Worm (Caenorhabditis elegans): Measurements from ENCODE around the gene Y46G5A.23.

Gene Y46G5A.23

DNA sequence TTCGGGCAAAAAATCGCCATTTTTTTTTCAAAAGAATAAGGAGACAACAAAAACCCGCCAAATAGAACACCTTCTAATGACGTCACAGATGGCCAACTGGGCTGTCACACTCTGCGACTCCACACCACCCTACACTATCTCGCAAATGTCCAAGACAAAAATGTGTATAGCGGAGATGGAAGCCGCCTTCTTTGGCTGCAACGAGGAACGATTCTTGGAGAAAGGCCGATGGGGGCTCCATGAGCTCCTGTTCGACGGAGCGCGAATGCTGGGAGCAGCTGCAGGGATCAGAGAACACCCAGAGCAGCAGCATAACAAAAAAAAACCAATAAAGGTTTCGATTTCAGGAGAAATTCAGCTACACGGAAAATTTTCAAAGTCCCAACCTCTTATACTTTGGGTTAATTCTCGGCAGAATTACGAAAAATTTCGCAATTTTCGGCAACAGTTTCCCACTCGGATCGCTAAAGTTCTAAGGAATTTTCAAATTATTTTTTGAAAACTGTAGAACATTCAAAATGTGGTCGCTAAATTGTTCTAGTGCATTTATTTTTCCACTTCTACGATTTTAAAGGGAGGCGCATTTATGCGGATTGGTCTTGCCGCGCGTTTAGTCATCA, 22.9 kb downstream of the Y46G5A.23 start (continued):
- TF ChIP-seq hlh-30 (tag; optimal IDR thresholded peaks at IDR 0.05; ENCODE audit: insufficient read depth) (peak; percentile 47), daf-16 (GFP tag; optimal IDR thresholded peaks at IDR 0.05) (no peak), daf-16 (tag; optimal IDR thresholded peaks at IDR 0.05) (no peak), nhr-102 (tag; optimal IDR thresholded peaks at IDR 0.05) (no peak), skn-1 (tag; optimal IDR thresholded peaks at IDR 0.05) (no peak), nhr-28 (tag; optimal IDR thresholded peaks at IDR 0.05) (peak; percentile 26), attf-4 (tag; optimal IDR thresholded peaks at IDR 0.05) (no peak), rbr-2 (tag; optimal IDR thresholded peaks at IDR 0.05) (peak; percentile 53), lin-13 (GFP tag; optimal IDR thresholded peaks at IDR 0.05) (no peak), vab-7 (GFP tag; IDR thresholded peaks at IDR 0.05) (peak; percentile 49; the same call in 1 of the 2 replicates), dmd-8 (GFP tag; IDR thresholded peaks at IDR 0.05) (no peak), unc-130 (GFP tag; optimal IDR thresholded peaks at IDR 0.05) (no peak), set-16 (GFP tag; IDR thresholded peaks at IDR 0.05) (peak; percentile 72), snpc-4 (tag; optimal IDR thresholded peaks at IDR 0.05) (no peak), sdz-12 (GFP tag; optimal IDR thresholded peaks at IDR 0.05) (no peak), lin-39 (tag; optimal IDR thresholded peaks at IDR 0.05) (no peak), lsy-2 (tag; optimal IDR thresholded peaks at IDR 0.05) (peak in 1 of 2 experiments; percentile 60), egl-27 (tag; optimal IDR thresholded peaks at IDR 0.05) (no peak), dmd-6 (GFP tag; IDR thresholded peaks at IDR 0.05) (peak; percentile 41), unc-39 (tag; optimal IDR thresholded peaks at IDR 0.05) (no peak), ceh-28 (tag; optimal IDR thresholded peaks at IDR 0.05) (no peak), daf-12 (tag; optimal IDR thresholded peaks at IDR 0.05) (no peak), aha-1 (tag) (peak; percentile 58), Y105C5A.15 (GFP tag; IDR thresholded peaks at IDR 0.05) (no peak), nhr-76 (tag; optimal IDR thresholded peaks at IDR 0.05) (no peak), Y5F2A.4 (GFP tag; optimal IDR thresholded peaks at IDR 0.05) (no peak), daf-8 (GFP tag; IDR thresholded peaks at IDR 0.05) (no peak), F49E8.2 (tag; optimal IDR thresholded peaks at IDR 0.05; ENCODE audit: borderline replicate concordance) (no peak), ctbp-1 (GFP tag; IDR thresholded peaks at IDR 0.05) (0 out of 2 replicates have a peak, but pooled peaks have one; percentile 38), pqm-1 (tag; optimal IDR thresholded peaks at IDR 0.05) (no peak), spr-1 (tag; optimal IDR thresholded peaks at IDR 0.05) (no peak), F37D6.2 (tag; optimal IDR thresholded peaks at IDR 0.05) (peak; percentile 42), fkh-10 (GFP tag; optimal IDR thresholded peaks at IDR 0.05) (peak; percentile 42), ces-1 (GFP tag; optimal IDR thresholded peaks at IDR 0.05) (no peak), nhr-77 (tag; optimal IDR thresholded peaks at IDR 0.05) (no peak), arid-1 (GFP tag; conservative IDR thresholded peaks at IDR 0.05) (0 out of 2 replicates have a peak, but pooled peaks have one; percentile 13), nhr-6 (tag; optimal IDR thresholded peaks at IDR 0.05) (no peak), hif-1 (tag; optimal IDR thresholded peaks at IDR 0.05) (no peak), egl-43 (GFP tag; IDR thresholded peaks at IDR 0.05) (peak; percentile 69; the same call in 1 of the 2 replicates), mdt-29 (GFP tag; IDR thresholded peaks at IDR 0.05) (no peak), nhr-48 (tag; optimal IDR thresholded peaks at IDR 0.05) (no peak), ama-1 (optimal IDR thresholded peaks at IDR 0.05) (no peak), dve-1 (tag; optimal IDR thresholded peaks at IDR 0.05; ENCODE audit: insufficient read depth) (peak; percentile 5), mdl-1 (tag; optimal IDR thresholded peaks at IDR 0.05) (peak in 1 of 2 experiments; percentile 12), zfp-3 (GFP tag; conservative IDR thresholded peaks at IDR 0.05) (no peak), mep-1 (tag; optimal IDR thresholded peaks at IDR 0.05) (peak; percentile 20), hlh-11 (tag; optimal IDR thresholded peaks at IDR 0.05) (peak; percentile 62), php-3 (GFP tag; IDR thresholded peaks at IDR 0.05) (no peak), daf-19 (GFP tag; conservative IDR thresholded peaks at IDR 0.05) (no peak), dpl-1 (GFP tag; optimal IDR thresholded peaks at IDR 0.05) (peak; percentile 22), lin-1 (GFP tag; IDR thresholded peaks at IDR 0.05) (no peak), nhr-237 (tag; optimal IDR thresholded peaks at IDR 0.05) (no peak)

Measured in whole organism, L4 larva.